Worm (Caenorhabditis elegans) whole organism, L1 larva: ENCODE measurements around the gene lips-3.
A peak's percentile ranks its signal among the peaks of the same experiment; 100 is the strongest.

Experiments
- C04F5.9 ChIP-seq: sonication (generic microtip); optimal IDR thresholded peaks from 2 replicates; lab custom pipeline; 2016; ENCODE audit warnings: missing genetic modification characterization, missing compliant biosample characterization
- C34B4.2 ChIP-seq: sonication (generic microtip); optimal IDR thresholded peaks from 2 replicates; lab custom pipeline; 2017; ENCODE audit warnings: mild to moderate bottlenecking, missing genetic modification characterization, missing compliant biosample characterization
- F16B12.6 ChIP-seq: fragments of 150-350 bp; optimal IDR thresholded peaks from 2 replicates; lab custom pipeline; 2014; ENCODE audit warnings: missing biosample characterization, missing genetic modification characterization
- Y116A8C.19 ChIP-seq: sonication (generic microtip); optimal IDR thresholded peaks from 2 replicates; lab custom pipeline; 2016; ENCODE audit warnings: missing compliant biosample characterization, missing genetic modification characterization, borderline replicate concordance
- ama-1 ChIP-seq: fragments of 150-350 bp; optimal IDR thresholded peaks from 2 replicates; lab custom pipeline; 2014
- blmp-1 ChIP-seq: fragments of 150-350 bp; optimal IDR thresholded peaks from 2 replicates; lab custom pipeline; 2014; ENCODE audit warnings: missing biosample characterization, missing genetic modification characterization
- ceh-8 ChIP-seq: fragments of 200-800 bp; sonication (Bioruptor generic); optimal IDR thresholded peaks from 2 replicates; lab custom pipeline; 2018; ENCODE audit warnings: mild to moderate bottlenecking, missing genetic modification characterization, moderate library complexity, missing compliant biosample characterization
- ceh-82 ChIP-seq, 3 experiments: fragments of 150-350 bp in 1 of 3; sonication (generic microtip) in 2 of 3; optimal IDR thresholded peaks; 2 replicates each; lab custom pipeline; 2014 to 2017; ENCODE audit warnings: missing biosample characterization in 3 of 3, missing genetic modification characterization in 3 of 3
- ceh-88 ChIP-seq: fragments of 200-800 bp; sonication (Bioruptor generic); IDR thresholded peaks from 2 replicates; pipeline ENCODE4 v1.3.6; 2022; ENCODE audit warnings: missing genetic modification characterization, missing compliant biosample characterization
- ces-1 ChIP-seq: fragments of 150-350 bp; optimal IDR thresholded peaks from 2 replicates; lab custom pipeline; 2014; ENCODE audit warnings: missing biosample characterization, missing genetic modification reagents, missing genetic modification characterization
- dsc-1 ChIP-seq: sonication (generic microtip); optimal IDR thresholded peaks from 2 replicates; lab custom pipeline; 2016; ENCODE audit warnings: mild to moderate bottlenecking, missing genetic modification characterization, missing compliant biosample characterization
- efl-3 ChIP-seq: fragments of 200-800 bp; sonication (Bioruptor generic); optimal IDR thresholded peaks from 2 replicates; lab custom pipeline; 2018; ENCODE audit warnings: mild to moderate bottlenecking, missing genetic modification characterization, missing compliant biosample characterization
- egl-13 ChIP-seq: sonication (generic microtip); optimal IDR thresholded peaks from 2 replicates; lab custom pipeline; 2016; ENCODE audit warnings: missing genotype, missing genetic modification reagents, missing genetic modification characterization, missing compliant biosample characterization
- elt-2 ChIP-seq: sonication (generic microtip); optimal IDR thresholded peaks from 2 replicates; lab custom pipeline; 2016; ENCODE audit warnings: missing genetic modification characterization, mild to moderate bottlenecking, inconsistent platforms, missing compliant biosample characterization, missing genetic modification reagents
- elt-3 ChIP-seq, 6 experiments: fragments of 150-350 bp in 1 of 6; sonication (generic microtip); optimal IDR thresholded peaks; 2 replicates each; lab custom pipeline; 2017 to 2018; ENCODE audit warnings: missing biosample characterization in 6 of 6, missing genetic modification characterization in 6 of 6, inconsistent platforms in 1 of 6
- grh-1 ChIP-seq: fragments of 200-800 bp; sonication (Bioruptor generic); IDR thresholded peaks from 2 replicates; pipeline ENCODE4 v1.3.6; 2022; ENCODE audit warnings: missing genetic modification reagents, missing genetic modification characterization, missing compliant biosample characterization
- hlh-17 ChIP-seq: fragments of 200-800 bp; sonication (Bioruptor generic); optimal IDR thresholded peaks from 2 replicates; lab custom pipeline; 2018; ENCODE audit warnings: missing genetic modification characterization, mild to moderate bottlenecking, missing compliant biosample characterization, moderate library complexity, borderline replicate concordance
- lin-14 ChIP-seq: fragments of 200-800 bp; sonication (Bioruptor generic); optimal IDR thresholded peaks from 2 replicates; lab custom pipeline; 2018; ENCODE audit warnings: mild to moderate bottlenecking, missing genetic modification characterization, moderate library complexity, missing compliant biosample characterization
- lin-15B ChIP-seq: fragments of 150-350 bp; sonication (generic microtip); optimal IDR thresholded peaks from 3 replicates; lab custom pipeline; 2014; ENCODE audit warnings: missing biosample characterization, missing genetic modification characterization
- lin-35 ChIP-seq, 2 experiments: fragments of 150-350 bp; optimal IDR thresholded peaks; 2 replicates each; lab custom pipeline; 2014; ENCODE audit warnings: missing biosample characterization in 2 of 2, missing genetic modification characterization in 2 of 2, missing genetic modification reagents in 2 of 2
- lin-39 ChIP-seq: fragments of 150-350 bp; optimal IDR thresholded peaks from 2 replicates; lab custom pipeline; 2014; ENCODE audit warnings: missing biosample characterization, missing genetic modification reagents, missing genetic modification characterization
- lir-3 ChIP-seq: sonication (generic microtip); optimal IDR thresholded peaks from 2 replicates; lab custom pipeline; 2016; ENCODE audit warnings: mild to moderate bottlenecking, missing genetic modification characterization, moderate library complexity, missing compliant biosample characterization; ENCODE audit not compliant: poor library complexity
- lsy-2 ChIP-seq, 2 experiments: fragments of 150-350 bp; optimal IDR thresholded peaks; 2 replicates each; lab custom pipeline; 2014; ENCODE audit warnings: missing biosample characterization in 2 of 2, missing genetic modification characterization in 2 of 2
- nhr-11 ChIP-seq: fragments of 150-350 bp; optimal IDR thresholded peaks from 2 replicates; lab custom pipeline; 2014; ENCODE audit warnings: missing biosample characterization, missing genetic modification characterization
- nhr-12 ChIP-seq: sonication (generic microtip); optimal IDR thresholded peaks from 2 replicates; lab custom pipeline; 2017; ENCODE audit warnings: missing biosample characterization, missing genetic modification characterization
- nhr-19 ChIP-seq: fragments of 200-800 bp; sonication (Bioruptor generic); conservative IDR thresholded peaks from 2 replicates; pipeline ENCODE4 v1.3.6; 2022; ENCODE audit warnings: missing genetic modification characterization, missing compliant biosample characterization
- nhr-20 ChIP-seq: sonication (generic microtip); optimal IDR thresholded peaks from 2 replicates; lab custom pipeline; 2016; ENCODE audit warnings: mild to moderate bottlenecking, missing genetic modification characterization, missing compliant biosample characterization
- nhr-237 ChIP-seq: fragments of 150-350 bp; optimal IDR thresholded peaks from 2 replicates; lab custom pipeline; 2014; ENCODE audit warnings: missing biosample characterization, missing genetic modification characterization
- nhr-28 ChIP-seq: fragments of 150-350 bp; optimal IDR thresholded peaks from 2 replicates; lab custom pipeline; 2014; ENCODE audit warnings: missing biosample characterization, missing genetic modification characterization
- nhr-47 ChIP-seq: sonication (generic microtip); optimal IDR thresholded peaks from 2 replicates; lab custom pipeline; 2016; ENCODE audit warnings: mild to moderate bottlenecking, missing genetic modification characterization, moderate library complexity, missing compliant biosample characterization
- nhr-71 ChIP-seq: sonication (generic microtip); optimal IDR thresholded peaks from 2 replicates; lab custom pipeline; 2016; ENCODE audit warnings: mild to moderate bottlenecking, missing genetic modification characterization, moderate library complexity, missing compliant biosample characterization
- nhr-76 ChIP-seq: sonication (generic microtip); optimal IDR thresholded peaks from 2 replicates; lab custom pipeline; 2017; ENCODE audit warnings: missing biosample characterization, missing genetic modification characterization
- nhr-77 ChIP-seq: fragments of 150-350 bp; optimal IDR thresholded peaks from 2 replicates; lab custom pipeline; 2014; ENCODE audit warnings: missing biosample characterization, missing genetic modification characterization
- nhr-84 ChIP-seq: sonication (generic microtip); optimal IDR thresholded peaks from 2 replicates; lab custom pipeline; 2017; ENCODE audit warnings: missing biosample characterization, missing genetic modification characterization
- nhr-85 ChIP-seq: sonication (generic microtip); peaks from one replicate; lab custom pipeline; 2016; ENCODE audit warnings: missing genetic modification characterization, inconsistent platforms, missing compliant biosample characterization
- nhr-90 ChIP-seq: sonication (generic microtip); optimal IDR thresholded peaks from 2 replicates; lab custom pipeline; 2016; ENCODE audit warnings: mild to moderate bottlenecking, missing genetic modification characterization, missing compliant biosample characterization; ENCODE audit not compliant: poor library complexity
- pag-3 ChIP-seq: sonication (generic microtip); optimal IDR thresholded peaks from 2 replicates; lab custom pipeline; 2017; ENCODE audit warnings: missing genetic modification characterization, mild to moderate bottlenecking, missing compliant biosample characterization, antibody characterized with exemption, borderline replicate concordance; ENCODE audit not compliant: insufficient read depth
- pqm-1 ChIP-seq: sonication (generic microtip); optimal IDR thresholded peaks from 3 replicates; lab custom pipeline; 2017; ENCODE audit warnings: missing biosample characterization, missing genetic modification characterization
- skn-1 ChIP-seq: fragments of 150-350 bp; optimal IDR thresholded peaks from 2 replicates; lab custom pipeline; 2014; ENCODE audit warnings: missing biosample characterization, missing genetic modification characterization
- snu-23 ChIP-seq: sonication (generic microtip); optimal IDR thresholded peaks from 2 replicates; lab custom pipeline; 2016; ENCODE audit warnings: missing genetic modification characterization, missing compliant biosample characterization
- sox-4 ChIP-seq: sonication (generic microtip); optimal IDR thresholded peaks from 2 replicates; lab custom pipeline; 2016; ENCODE audit warnings: missing genetic modification characterization, missing compliant biosample characterization
- sptf-1 ChIP-seq: fragments of 150-350 bp; optimal IDR thresholded peaks from 2 replicates; lab custom pipeline; 2014; ENCODE audit warnings: missing biosample characterization, missing genetic modification characterization
- tlp-1 ChIP-seq: fragments of 150-350 bp; optimal IDR thresholded peaks from 2 replicates; lab custom pipeline; 2014; ENCODE audit warnings: missing biosample characterization, missing genetic modification characterization
- unc-130 ChIP-seq: fragments of 150-350 bp; optimal IDR thresholded peaks from 2 replicates; lab custom pipeline; 2017; ENCODE audit warnings: missing biosample characterization, missing genetic modification characterization, inconsistent platforms
- unc-86 ChIP-seq: sonication (generic microtip); optimal IDR thresholded peaks from 2 replicates; lab custom pipeline; 2016; ENCODE audit warnings: missing genetic modification characterization, missing compliant biosample characterization
- xbp-1 ChIP-seq: sonication (generic microtip); optimal IDR thresholded peaks from 2 replicates; lab custom pipeline; 2016; ENCODE audit warnings: missing genetic modification characterization, missing compliant biosample characterization
- ztf-11 ChIP-seq, 2 experiments: sonication (generic microtip); optimal IDR thresholded peaks; 2 replicates each; lab custom pipeline; 2016 to 2017; ENCODE audit warnings: missing genetic modification characterization in 2 of 2, missing biosample characterization in 1 of 2, missing compliant biosample characterization in 1 of 2

Gene lips-3

ce11 chrIII:4616071-4616571 lies at the start of gene lips-3:
lips-3 (plus strand) TSS chrIII:4616528.
- TF ChIP-seq blmp-1 (tag; lab: Kevin White, UChicago) (peak; percentile 91), lin-14 (GFP tag; lab: Kevin White, UChicago) (peak; percentile 11), skn-1 (tag; lab: Kevin White, UChicago) (no peak)
- TF ChIP-seq, all 84 proteins: peak for 2

DNA sequence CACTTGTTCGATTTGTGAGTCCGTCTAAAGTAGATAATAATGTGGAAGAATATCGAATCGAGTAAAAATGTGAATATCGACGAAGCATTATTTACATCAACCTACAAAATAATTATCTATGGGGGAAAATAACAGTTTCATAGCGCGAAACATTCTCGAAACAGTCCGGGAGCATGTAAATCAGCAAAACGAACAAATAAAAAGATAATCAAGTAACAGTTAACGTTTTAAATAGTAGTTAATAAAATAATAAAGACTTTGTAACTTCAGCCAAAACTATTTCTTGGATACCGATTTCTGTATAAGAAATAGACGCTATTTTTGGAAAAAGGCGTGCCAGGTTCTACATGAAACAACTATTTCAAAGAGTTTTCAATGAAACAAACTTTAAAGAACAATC lies 48.3 kb upstream of the lips-3 start, which contains the start of gene mlcd-1:
TSS of gene mlcd-1 (minus strand) at position 101 of the 400 bp plus-strand sequence.
- TF ChIP-seq nhr-20 (tag; lab: Kevin White, UChicago) (no peak), hlh-17 (no peak), ama-1 (no peak), nhr-90 (no peak), elt-2 (tag; lab: Kevin White, UChicago) (no peak), nhr-71 (no peak)
- TF ChIP-seq, all 84 proteins: peak for 0

- TF ChIP-seq elt-3 (tag; optimal IDR thresholded peaks at IDR 0.05; lab: Kevin White, UChicago) (peak in 1 of 6 experiments; percentile 23), nhr-76 (no peak), lin-15B (tag; lab: Kevin White, UChicago) (peak; percentile 4), egl-13 (tag; lab: Kevin White, UChicago) (peak; percentile 40), nhr-90 (peak; percentile 71), ceh-82 (tag; optimal IDR thresholded peaks at IDR 0.05; lab: Kevin White, UChicago) (peak; percentile 37 to 53 (median 51)), nhr-71 (peak; percentile 80), lin-35 (GFP tag; optimal IDR thresholded peaks at IDR 0.05; lab: Kevin White, UChicago) (peak; percentile 19 to 63), tlp-1 (tag; lab: Kevin White, UChicago) (no peak), ceh-8 (GFP tag; lab: Kevin White, UChicago) (no peak), nhr-12 (tag; lab: Kevin White, UChicago) (no peak), pag-3 (no peak), skn-1 (tag; lab: Kevin White, UChicago) (peak; percentile 49), Y116A8C.19 (tag; lab: Kevin White, UChicago) (no peak), C34B4.2 (tag; lab: Kevin White, UChicago) (no peak), nhr-28 (tag; lab: Kevin White, UChicago) (no peak), blmp-1 (tag; lab: Kevin White, UChicago) (peak; percentile 33), elt-2 (tag; lab: Kevin White, UChicago) (peak; percentile 67), unc-86 (tag; lab: Kevin White, UChicago) (peak; percentile 64), C04F5.9 (tag; lab: Kevin White, UChicago) (no peak), sptf-1 (tag; lab: Kevin White, UChicago) (no peak), sox-4 (peak; percentile 24), nhr-19 (GFP tag; lab: Robert Waterston, UW) (peak; percentile 88), efl-3 (GFP tag; lab: Kevin White, UChicago) (no peak), nhr-77 (tag; lab: Kevin White, UChicago) (peak; percentile 9), ces-1 (GFP tag; lab: Kevin White, UChicago) (no peak), lin-14 (GFP tag; lab: Kevin White, UChicago) (peak; percentile 71), dsc-1 (tag; lab: Kevin White, UChicago) (peak; percentile 79), grh-1 (GFP tag; lab: Robert Waterston, UW) (no peak), nhr-237 (tag; lab: Kevin White, UChicago) (no peak), unc-130 (peak; percentile 61), lin-39 (peak; percentile 35), nhr-84 (tag; lab: Kevin White, UChicago) (peak; percentile 26), ceh-88 (GFP tag; lab: Robert Waterston, UW) (peak; percentile 26; the same call in 1 of the 2 replicates), F16B12.6 (tag; lab: Kevin White, UChicago) (peak; percentile 29), snu-23 (GFP tag; lab: Kevin White, UChicago) (peak; percentile 85), nhr-20 (tag; lab: Kevin White, UChicago) (peak; percentile 72), nhr-47 (peak; percentile 76), lir-3 (tag; lab: Kevin White, UChicago) (peak; percentile 63), nhr-11 (tag; lab: Kevin White, UChicago) (peak; percentile 37), ztf-11 (tag; optimal IDR thresholded peaks at IDR 0.05; lab: Kevin White, UChicago) (peak in 1 of 2 experiments; percentile 55), lsy-2 (tag; optimal IDR thresholded peaks at IDR 0.05; lab: Kevin White, UChicago) (peak; percentile 71 to 74), xbp-1 (tag; lab: Kevin White, UChicago) (peak; percentile 71), pqm-1 (tag; lab: Kevin White, UChicago) (no peak), nhr-85 (tag; lab: Kevin White, UChicago) (peak; percentile 86)
Measured at ce11 chrIII:4568455-4568854, 47.9 kb upstream of the lips-3 start, which contains the start of gene idhg-1. idhg-1 (plus strand) TSS chrIII:4568797.
